Fruit fly (Drosophila melanogaster) whole organism, embryonic: Measurements from ENCODE around the gene pcm.

Experiments used
- Atf-2 ChIP-seq: fragments of 200-800 bp; sonication (Bioruptor generic); optimal IDR thresholded peaks from 2 replicates; lab custom pipeline; 2016; ENCODE audit warnings: missing biosample characterization, missing genetic modification characterization
- Atf6 ChIP-seq: fragments of 200-800 bp; sonication (Bioruptor generic); IDR thresholded peaks from 2 replicates; pipeline ENCODE4 v1.3.6; 2022; ENCODE audit warnings: missing biosample characterization, missing genetic modification characterization
- B-H2 ChIP-seq: fragments of 200-800 bp; sonication (Bioruptor generic); optimal IDR thresholded peaks from 2 replicates; lab custom pipeline; 2018; ENCODE audit warnings: missing biosample characterization, mild to moderate bottlenecking, missing genetic modification characterization
- CG10274 ChIP-seq: fragments of 200-800 bp; sonication (Bioruptor generic); optimal IDR thresholded peaks from 3 replicates; lab custom pipeline; 2017; ENCODE audit warnings: missing biosample characterization, mild to moderate bottlenecking, missing genetic modification characterization
- CG10979 ChIP-seq: fragments of 200-800 bp; sonication (Bioruptor generic); optimal IDR thresholded peaks from 2 replicates; lab custom pipeline; 2018; ENCODE audit warnings: missing biosample characterization, mild to moderate bottlenecking, missing genetic modification characterization, moderate library complexity
- CG11456 ChIP-seq: fragments of 200-800 bp; sonication (Bioruptor generic); IDR thresholded peaks from 3 replicates; pipeline ENCODE4 v1.3.6; 2022; ENCODE audit warnings: missing biosample characterization, missing genetic modification characterization
- CG13287 ChIP-seq: fragments of 200-800 bp; sonication (Bioruptor generic); IDR thresholded peaks from 2 replicates; pipeline ENCODE4 v1.3.6; 2022; ENCODE audit warnings: missing biosample characterization, missing genetic modification characterization; ENCODE audit not compliant: partially characterized antibody
- CG14014 ChIP-seq: fragments of 200-800 bp; sonication (Bioruptor generic); IDR thresholded peaks from 2 replicates; pipeline ENCODE4 v1.3.6; 2022; ENCODE audit warnings: missing biosample characterization, missing genetic modification characterization
- CG16813 ChIP-seq: fragments of 200-800 bp; sonication (Bioruptor generic); IDR thresholded peaks from 3 replicates; pipeline ENCODE4 v1.3.6; 2022; ENCODE audit warnings: missing biosample characterization, missing genetic modification characterization; ENCODE audit not compliant: partially characterized antibody
- CG17612 ChIP-seq: fragments of 200-800 bp; sonication (Bioruptor generic); IDR thresholded peaks from 2 replicates; pipeline ENCODE4 v1.3.6; 2022; ENCODE audit warnings: missing biosample characterization, missing genetic modification characterization
- CG17802 ChIP-seq: fragments of 200-800 bp; sonication (Bioruptor generic); optimal IDR thresholded peaks from 2 replicates; lab custom pipeline; 2018; ENCODE audit warnings: missing biosample characterization, mild to moderate bottlenecking, missing genetic modification characterization, moderate library complexity
- CG18262 ChIP-seq: fragments of 200-800 bp; optimal IDR thresholded peaks from 3 replicates; lab custom pipeline; 2019; ENCODE audit warnings: missing biosample characterization, mild to moderate bottlenecking, missing genetic modification characterization, moderate library complexity
- CG2129 ChIP-seq: fragments of 200-800 bp; sonication (Bioruptor generic); IDR thresholded peaks from 2 replicates; pipeline ENCODE4 v1.3.6; 2022; ENCODE audit warnings: missing biosample characterization, missing genetic modification characterization; ENCODE audit not compliant: partially characterized antibody
- CG31365 ChIP-seq: fragments of 200-800 bp; sonication (Bioruptor generic); optimal IDR thresholded peaks from 2 replicates; lab custom pipeline; 2018; ENCODE audit warnings: missing biosample characterization, mild to moderate bottlenecking, missing genetic modification characterization
- CG3281 ChIP-seq: fragments of 200-800 bp; sonication (Bioruptor generic); optimal IDR thresholded peaks from 3 replicates; lab custom pipeline; 2017; ENCODE audit warnings: missing biosample characterization, mild to moderate bottlenecking, missing genetic modification characterization
- CG34422 ChIP-seq: fragments of 200-800 bp; sonication (Bioruptor generic); IDR thresholded peaks from 3 replicates; pipeline ENCODE4 v1.3.6; 2022; ENCODE audit warnings: missing biosample characterization, missing genetic modification characterization
- CG42726 ChIP-seq: fragments of 200-800 bp; sonication (Bioruptor generic); IDR thresholded peaks from 2 replicates; pipeline ENCODE4 v1.3.6; 2022; ENCODE audit warnings: missing biosample characterization, missing genetic modification characterization; ENCODE audit not compliant: partially characterized antibody
- CG5953 ChIP-seq: fragments of 200-800 bp; sonication (Bioruptor generic); IDR thresholded peaks from 2 replicates; pipeline ENCODE4 v1.3.6; 2022; ENCODE audit warnings: missing biosample characterization, missing genetic modification characterization
- CG7745 ChIP-seq: fragments of 200-800 bp; sonication (Bioruptor generic); optimal IDR thresholded peaks from 2 replicates; lab custom pipeline; 2018; ENCODE audit warnings: missing biosample characterization, mild to moderate bottlenecking, missing genetic modification characterization, moderate library complexity
- CG7963 ChIP-seq: fragments of 200-800 bp; sonication (Bioruptor generic); IDR thresholded peaks from 3 replicates; pipeline ENCODE4 v1.3.6; 2022; ENCODE audit warnings: missing biosample characterization, missing genetic modification characterization; ENCODE audit not compliant: partially characterized antibody
- Dll ChIP-seq: fragments of 200-800 bp; sonication (Bioruptor generic); IDR thresholded peaks from 4 replicates; pipeline ENCODE4 v1.3.6; 2022; ENCODE audit warnings: missing biosample characterization, missing genetic modification characterization; ENCODE audit not compliant: partially characterized antibody
- Doc2 ChIP-seq: fragments of 200-800 bp; sonication (Bioruptor generic); IDR thresholded peaks from 2 replicates; pipeline ENCODE4 v1.3.6; 2022; ENCODE audit warnings: missing biosample characterization, missing genetic modification characterization
- Drgx ChIP-seq: fragments of 200-800 bp; sonication (Bioruptor generic); IDR thresholded peaks from 2 replicates; pipeline ENCODE4 v1.3.6; 2022; ENCODE audit warnings: missing biosample characterization, missing genetic modification characterization
- E2f2 ChIP-seq: fragments of 200-800 bp; sonication (Bioruptor generic); IDR thresholded peaks from 2 replicates; pipeline ENCODE4 v1.3.6; 2022; ENCODE audit warnings: missing biosample characterization, missing genetic modification characterization
- H15 ChIP-seq: fragments of 200-800 bp; sonication (Bioruptor generic); IDR thresholded peaks from 3 replicates; pipeline ENCODE4 v1.3.6; 2022; ENCODE audit warnings: missing biosample characterization, missing genetic modification characterization
- MTF-1 ChIP-seq: fragments of 200-800 bp; sonication (Bioruptor generic); optimal IDR thresholded peaks from 2 replicates; lab custom pipeline; 2018; ENCODE audit warnings: missing biosample characterization, mild to moderate bottlenecking, missing genetic modification characterization, borderline replicate concordance
- NfI ChIP-seq: fragments of 200-800 bp; sonication (Bioruptor generic); optimal IDR thresholded peaks from 3 replicates; lab custom pipeline; 2018; ENCODE audit warnings: missing biosample characterization, mild to moderate bottlenecking, missing genetic modification characterization, moderate library complexity
- Oli ChIP-seq: fragments of 200-800 bp; sonication (Bioruptor generic); optimal IDR thresholded peaks from 2 replicates; lab custom pipeline; 2018; ENCODE audit warnings: missing biosample characterization, mild to moderate bottlenecking, missing genetic modification characterization, moderate library complexity
- Rfx ChIP-seq: fragments of 200-800 bp; sonication (Bioruptor generic); IDR thresholded peaks from 2 replicates; pipeline ENCODE4 v1.3.6; 2022; ENCODE audit warnings: missing biosample characterization, missing genetic modification characterization
- Side ChIP-seq: fragments of 200-800 bp; sonication (Bioruptor generic); optimal IDR thresholded peaks from 2 replicates; lab custom pipeline; 2016; ENCODE audit warnings: missing biosample characterization, missing genetic modification characterization
- Usf ChIP-seq: fragments of 200-800 bp; sonication (Bioruptor generic); optimal IDR thresholded peaks from 2 replicates; lab custom pipeline; 2017; ENCODE audit warnings: missing genotype, missing biosample characterization, missing genetic modification characterization
- ci ChIP-seq: fragments of 200-800 bp; sonication (Bioruptor generic); IDR thresholded peaks from 3 replicates; pipeline ENCODE4 v1.3.6; 2022; ENCODE audit warnings: missing biosample characterization, missing genetic modification characterization
- fd64A ChIP-seq: fragments of 200-800 bp; sonication (Bioruptor generic); optimal IDR thresholded peaks from 3 replicates; lab custom pipeline; 2018; ENCODE audit warnings: missing biosample characterization, mild to moderate bottlenecking, missing genetic modification characterization
- fd96Cb ChIP-seq: fragments of 200-800 bp; sonication (Bioruptor generic); optimal IDR thresholded peaks from 2 replicates; lab custom pipeline; 2018; ENCODE audit warnings: missing biosample characterization, mild to moderate bottlenecking, missing genetic modification characterization, moderate library complexity
- fru ChIP-seq: fragments of >200 bp; optimal IDR thresholded peaks from 2 replicates; lab custom pipeline; 2017
- gsb ChIP-seq: fragments of 200-800 bp; sonication (Bioruptor generic); IDR thresholded peaks from 2 replicates; pipeline ENCODE4 v1.3.6; 2022; ENCODE audit warnings: missing biosample characterization, missing genetic modification characterization
- hkb ChIP-seq, 2 experiments: fragments of 200-800 bp in 1 of 2; fragments of >200 bp in 1 of 2; sonication (Bioruptor generic) in 1 of 2; IDR thresholded peaks in 1 of 2; optimal IDR thresholded peaks in 1 of 2; 2 replicates each; pipeline versions ENCODE4 v1.3.6 to Lab custom; 2017 to 2022; ENCODE audit warnings: missing biosample characterization in 1 of 2, missing genetic modification characterization in 1 of 2
- jumu ChIP-seq: fragments of 200-800 bp; sonication (Bioruptor generic); optimal IDR thresholded peaks from 3 replicates; lab custom pipeline; 2016; ENCODE audit warnings: missing biosample characterization, missing genetic modification characterization
- kah ChIP-seq: fragments of 200-800 bp; sonication (Bioruptor generic); optimal IDR thresholded peaks from 2 replicates; lab custom pipeline; 2018; ENCODE audit warnings: missing biosample characterization, mild to moderate bottlenecking, missing genetic modification characterization
- nmo ChIP-seq: fragments of 200-800 bp; sonication (Bioruptor generic); optimal IDR thresholded peaks from 2 replicates; lab custom pipeline; 2018; ENCODE audit warnings: missing biosample characterization, mild to moderate bottlenecking, missing genetic modification characterization, moderate library complexity
- org-1 ChIP-seq: fragments of 200-800 bp; sonication (Bioruptor generic); optimal IDR thresholded peaks from 2 replicates; lab custom pipeline; 2017; ENCODE audit warnings: missing biosample characterization, missing genetic modification characterization
- p53 ChIP-seq: fragments of 200-800 bp; sonication (Bioruptor generic); optimal IDR thresholded peaks from 2 replicates; lab custom pipeline; 2016; ENCODE audit warnings: missing biosample characterization, missing genetic modification characterization
- pho ChIP-seq: fragments of 200-800 bp; sonication (Bioruptor generic); optimal IDR thresholded peaks from 2 replicates; lab custom pipeline; 2016; ENCODE audit warnings: missing biosample characterization, missing genetic modification characterization
- phol ChIP-seq: fragments of 200-800 bp; sonication (Bioruptor generic); optimal IDR thresholded peaks from 3 replicates; lab custom pipeline; 2018; ENCODE audit warnings: missing biosample characterization, mild to moderate bottlenecking, missing genetic modification characterization, moderate library complexity
- psq ChIP-seq: fragments of 200-800 bp; sonication (Bioruptor generic); optimal IDR thresholded peaks from 2 replicates; lab custom pipeline; 2017; ENCODE audit warnings: missing biosample characterization, missing genetic modification characterization
- pzg ChIP-seq: fragments of 200-800 bp; sonication (Bioruptor generic); optimal IDR thresholded peaks from 3 replicates; lab custom pipeline; 2018; ENCODE audit warnings: missing biosample characterization, mild to moderate bottlenecking, missing genetic modification characterization, moderate library complexity
- sqz ChIP-seq: fragments of 200-800 bp; sonication (Bioruptor generic); optimal IDR thresholded peaks from 3 replicates; lab custom pipeline; 2018; ENCODE audit warnings: missing biosample characterization, mild to moderate bottlenecking, missing genetic modification characterization
- tio ChIP-seq: fragments of 200-800 bp; sonication (Bioruptor generic); optimal IDR thresholded peaks from 2 replicates; lab custom pipeline; 2017; ENCODE audit warnings: missing biosample characterization, missing genetic modification characterization, inconsistent platforms
- unpg ChIP-seq: fragments of 200-800 bp; sonication (Bioruptor generic); optimal IDR thresholded peaks from 3 replicates; lab custom pipeline; 2018; ENCODE audit warnings: missing biosample characterization, mild to moderate bottlenecking, missing genetic modification characterization, moderate library complexity
- vvl ChIP-seq: fragments of 200-800 bp; sonication (Bioruptor generic); IDR thresholded peaks from 2 replicates; pipeline ENCODE4 v1.3.6; 2022; ENCODE audit warnings: missing biosample characterization, missing genetic modification characterization

pcm gene

dm6 chrX:19496808-19497259, 5.0 kb upstream of the pcm start (continued):
- peak; percentile 15 for TF ChIP-seq CG31365 (tag; lab: Kevin White, UChicago)
- peak; percentile 49; the same call in 2 of the 3 replicates for TF ChIP-seq CG16813 (GFP tag; lab: Robert Waterston, UW)
- TF ChIP-seq NfI (GFP tag; lab: Kevin White, UChicago): no peak
- TF ChIP-seq Oli (tag; lab: Kevin White, UChicago): no peak
- peak; percentile 57 for TF ChIP-seq vvl (GFP tag; lab: Robert Waterston, UW)
- TF ChIP-seq H15 (GFP tag; lab: Robert Waterston, UW): no peak
- peak; percentile 8; the same call in 1 of the 3 replicates for TF ChIP-seq CG34422
- TF ChIP-seq CG5953 (GFP tag; lab: Robert Waterston, UW): no peak
- no peak for TF ChIP-seq CG2129 (GFP tag; lab: Robert Waterston, UW)
- no peak for TF ChIP-seq jumu (GFP tag; lab: Kevin White, UChicago)
- peak; percentile 80 for TF ChIP-seq psq (GFP tag; lab: Kevin White, UChicago)
- no peak for TF ChIP-seq fd64A (GFP tag; lab: Kevin White, UChicago)
- no peak for TF ChIP-seq CG17612 (GFP tag; lab: Robert Waterston, UW)
- peak; percentile 80 for TF ChIP-seq pzg (GFP tag; lab: Kevin White, UChicago)
- peak; percentile 17; the same call in 1 of the 2 replicates for TF ChIP-seq Atf6 (GFP tag; lab: Robert Waterston, UW)
- no peak for TF ChIP-seq CG3281
- TF ChIP-seq Side (GFP tag; lab: Kevin White, UChicago): no peak
- TF ChIP-seq sqz (GFP tag; lab: Kevin White, UChicago): no peak
- TF ChIP-seq CG17802 (tag; lab: Kevin White, UChicago): no peak
- TF ChIP-seq org-1: no peak
- no peak for TF ChIP-seq Doc2
- peak; percentile 53; the same call in 1 of the 2 replicates for TF ChIP-seq CG42726 (GFP tag; lab: Robert Waterston, UW)
- no peak for TF ChIP-seq CG10274 (GFP tag; lab: Kevin White, UChicago)
- no peak for TF ChIP-seq kah (GFP tag; lab: Kevin White, UChicago)
- TF ChIP-seq Drgx: peak; percentile 10; the same call in 1 of the 2 replicates
- TF ChIP-seq fru (lab: Kevin White, UChicago): no peak
- peak; percentile 48; the same call in 1 of the 3 replicates for TF ChIP-seq CG11456 (GFP tag; lab: Robert Waterston, UW)
- TF ChIP-seq CG7963 (GFP tag; lab: Robert Waterston, UW): peak; percentile 30; the same call in 1 of the 3 replicates
- no peak for TF ChIP-seq CG14014
- peak; percentile 57 for TF ChIP-seq ci (GFP tag; lab: Robert Waterston, UW)
- no peak for TF ChIP-seq Usf
- TF ChIP-seq gsb (GFP tag; lab: Robert Waterston, UW): no peak
- TF ChIP-seq nmo (GFP tag; lab: Kevin White, UChicago): peak; percentile 6
- TF ChIP-seq tio: no peak
- no peak for TF ChIP-seq pho
- TF ChIP-seq Rfx (GFP tag; lab: Robert Waterston, UW): peak; percentile 46; the same call in 1 of the 2 replicates
- TF ChIP-seq E2f2 (GFP tag; lab: Robert Waterston, UW): no peak
- peak; percentile 86 for TF ChIP-seq CG13287 (GFP tag; lab: Robert Waterston, UW)
- TF ChIP-seq Dll (GFP tag; lab: Robert Waterston, UW): peak; percentile 77
- TF ChIP-seq phol (tag; lab: Kevin White, UChicago): peak; percentile 97
- no peak for TF ChIP-seq CG10979 (tag; lab: Kevin White, UChicago)
- TF ChIP-seq B-H2: peak; percentile 12
- no peak for TF ChIP-seq fd96Cb
- TF ChIP-seq CG7745 (tag; lab: Kevin White, UChicago): no peak
- no peak for TF ChIP-seq CG18262 (tag; lab: Kevin White, UChicago)
- TF ChIP-seq hkb (optimal IDR thresholded peaks at IDR 0.05; lab: Kevin White, UChicago): no peak
- TF ChIP-seq hkb (GFP tag; IDR thresholded peaks at IDR 0.05; lab: Robert Waterston, UW): no peak
- TF ChIP-seq unpg (GFP tag; lab: Kevin White, UChicago): no peak
- TF ChIP-seq MTF-1 (GFP tag; lab: Kevin White, UChicago): no peak
- no peak for TF ChIP-seq p53
- no peak for TF ChIP-seq Atf-2 (GFP tag; lab: Kevin White, UChicago)
